Fruit fly (Drosophila melanogaster) whole organism, prepupa: ENCODE measurements around the gene mRpS33.

Experiments
- achi ChIP-seq: fragments of 200-800 bp; sonication (Bioruptor generic); optimal IDR thresholded peaks from 3 replicates; lab custom pipeline; 2016; ENCODE audit warnings: missing biosample characterization, missing genetic modification characterization
- dsx ChIP-seq: fragments of 200-800 bp; optimal IDR thresholded peaks from 3 replicates; lab custom pipeline; 2019; ENCODE audit warnings: missing biosample characterization, mild to moderate bottlenecking, missing genetic modification characterization, moderate library complexity; ENCODE audit not compliant: poor library complexity, severe bottlenecking
- ss ChIP-seq, 2 experiments: fragments of 200-800 bp; sonication (Bioruptor generic); optimal IDR thresholded peaks; 2 replicates in 1 of 2; 3 replicates in 1 of 2; lab custom pipeline; 2017 to 2018; ENCODE audit warnings: mild to moderate bottlenecking in 2 of 2, missing biosample characterization in 2 of 2, missing genetic modification characterization in 2 of 2, moderate library complexity in 1 of 2

Gene mRpS33

DNA sequence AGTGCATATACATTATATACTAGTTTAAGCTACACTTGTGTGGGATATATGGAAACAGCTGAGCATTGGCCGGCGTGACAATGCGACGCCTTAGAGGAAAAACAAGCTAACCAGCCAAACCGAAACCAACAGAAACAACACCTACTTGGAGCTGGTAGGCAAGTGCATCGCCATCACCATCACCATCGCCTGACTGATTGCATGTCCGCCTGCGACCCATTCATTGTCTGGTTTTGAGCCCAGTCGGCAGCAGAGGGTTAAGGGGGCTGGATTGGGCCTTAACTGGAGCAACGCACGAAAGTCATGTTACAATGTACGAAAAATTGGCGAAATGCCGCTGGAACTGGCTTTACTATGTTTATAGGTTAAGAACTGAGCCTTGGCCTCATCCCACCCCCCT lies 49.4 kb downstream of the mRpS33 start:
- TF ChIP-seq ss (GFP tag; optimal IDR thresholded peaks at IDR 0.05; lab: Kevin White, UChicago) (peak; percentile 17 to 94), achi (GFP tag; lab: Kevin White, UChicago) (no peak), dsx (peak; percentile 17)
- TF ChIP-seq, all 60 proteins: peak for 2
